Fruit fly (Drosophila melanogaster) whole organism, embryonic: ENCODE results near the gene Spec2.

Source experiments
- Aef1 ChIP-seq: fragments of 200-800 bp; sonication (Bioruptor generic); IDR thresholded peaks from 3 replicates; pipeline ENCODE4 v1.3.6; 2022; ENCODE audit warnings: missing biosample characterization, missing genetic modification characterization
- B-H1 ChIP-seq: fragments of 200-800 bp; sonication (Bioruptor generic); IDR thresholded peaks from 3 replicates; pipeline ENCODE4 v1.3.6; 2022; ENCODE audit warnings: missing biosample characterization, missing genetic modification characterization
- CG11093 ChIP-seq: fragments of 200-800 bp; sonication (Bioruptor generic); IDR thresholded peaks from 3 replicates; pipeline ENCODE4 v1.3.6; 2022; ENCODE audit warnings: missing biosample characterization, missing genetic modification characterization
- CG11695 ChIP-seq: fragments of 200-800 bp; sonication (Bioruptor generic); IDR thresholded peaks from 3 replicates; pipeline ENCODE4 v1.3.6; 2022; ENCODE audit warnings: missing biosample characterization, missing genetic modification characterization
- CG12391 ChIP-seq: fragments of 200-800 bp; sonication (Bioruptor generic); optimal IDR thresholded peaks from 3 replicates; lab custom pipeline; 2018; ENCODE audit warnings: missing biosample characterization, mild to moderate bottlenecking, missing genetic modification characterization, moderate library complexity
- CG12942 ChIP-seq: fragments of 200-800 bp; sonication (Bioruptor generic); optimal IDR thresholded peaks from 3 replicates; lab custom pipeline; 2016; ENCODE audit warnings: missing biosample characterization, missing genetic modification characterization
- CG14667 ChIP-seq: fragments of 200-800 bp; sonication (Bioruptor generic); IDR thresholded peaks from 2 replicates; pipeline ENCODE4 v1.3.6; 2022; ENCODE audit warnings: missing biosample characterization, missing genetic modification characterization
- CG14965 ChIP-seq: fragments of 200-800 bp; sonication (Bioruptor generic); optimal IDR thresholded peaks from 2 replicates; lab custom pipeline; 2016; ENCODE audit warnings: missing biosample characterization, missing genetic modification characterization, borderline replicate concordance
- CG16813 ChIP-seq: fragments of 200-800 bp; sonication (Bioruptor generic); IDR thresholded peaks from 3 replicates; pipeline ENCODE4 v1.3.6; 2022; ENCODE audit warnings: missing biosample characterization, missing genetic modification characterization; ENCODE audit not compliant: partially characterized antibody
- CG17361 ChIP-seq: fragments of 200-800 bp; sonication (Bioruptor generic); IDR thresholded peaks from 3 replicates; pipeline ENCODE4 v1.3.6; 2022; ENCODE audit warnings: missing biosample characterization, missing genetic modification characterization
- CG3163 ChIP-seq: fragments of 200-800 bp; sonication (Bioruptor generic); optimal IDR thresholded peaks from 3 replicates; lab custom pipeline; 2016; ENCODE audit warnings: missing biosample characterization, missing genetic modification characterization
- CG32532 ChIP-seq: fragments of 200-800 bp; sonication (Bioruptor generic); IDR thresholded peaks from 2 replicates; pipeline ENCODE4 v1.3.6; 2022; ENCODE audit warnings: missing biosample characterization, missing genetic modification characterization
- CG43689 ChIP-seq: fragments of 200-800 bp; sonication (Bioruptor generic); IDR thresholded peaks from 2 replicates; pipeline ENCODE4 v1.3.6; 2022; ENCODE audit warnings: missing biosample characterization, missing genetic modification characterization
- CG4730 ChIP-seq: fragments of 200-800 bp; sonication (Bioruptor generic); IDR thresholded peaks from 2 replicates; pipeline ENCODE4 v1.3.6; 2022; ENCODE audit warnings: missing biosample characterization, missing genetic modification characterization
- CG6175 ChIP-seq: fragments of 200-800 bp; sonication (Bioruptor generic); IDR thresholded peaks from 3 replicates; pipeline ENCODE4 v1.3.6; 2022; ENCODE audit warnings: missing biosample characterization, missing genetic modification characterization
- CG6654 ChIP-seq: fragments of 200-800 bp; sonication (Bioruptor generic); optimal IDR thresholded peaks from 2 replicates; lab custom pipeline; 2017; ENCODE audit warnings: missing biosample characterization, mild to moderate bottlenecking, missing genetic modification characterization
- Dek ChIP-seq: fragments of 200-800 bp; sonication (Bioruptor generic); optimal IDR thresholded peaks from 3 replicates; lab custom pipeline; 2019; ENCODE audit warnings: missing biosample characterization, mild to moderate bottlenecking, missing genetic modification characterization, moderate library complexity
- Dip2 ChIP-seq: fragments of 200-800 bp; sonication (Bioruptor generic); IDR thresholded peaks from 2 replicates; pipeline ENCODE4 v1.3.6; 2022; ENCODE audit warnings: missing biosample characterization, missing genetic modification characterization
- HHEX ChIP-seq: fragments of 200-800 bp; sonication (Bioruptor generic); optimal IDR thresholded peaks from 3 replicates; lab custom pipeline; 2017; ENCODE audit warnings: missing biosample characterization, mild to moderate bottlenecking, missing genetic modification characterization, missing genetic modification reagents
- Hr78 ChIP-seq, 2 experiments: fragments of 200-800 bp in 1 of 2; fragments of >200 bp in 1 of 2; sonication (Bioruptor generic) in 1 of 2; optimal IDR thresholded peaks; 2 replicates each; lab custom pipeline; 2017 to 2019; ENCODE audit warnings: missing biosample characterization in 2 of 2, missing genetic modification characterization in 2 of 2, mild to moderate bottlenecking in 1 of 2, moderate library complexity in 1 of 2
- Nf-YC ChIP-seq: fragments of 200-800 bp; optimal IDR thresholded peaks from 3 replicates; lab custom pipeline; 2019; ENCODE audit warnings: missing biosample characterization, mild to moderate bottlenecking, missing genetic modification characterization, moderate library complexity
- Opbp ChIP-seq: fragments of 200-800 bp; sonication (Bioruptor generic); IDR thresholded peaks from 3 replicates; pipeline ENCODE4 v1.3.6; 2022; ENCODE audit warnings: missing biosample characterization, missing genetic modification characterization; ENCODE audit not compliant: partially characterized antibody
- Sin3A ChIP-seq: fragments of >200 bp; optimal IDR thresholded peaks from 2 replicates; lab custom pipeline; 2018
- Sox102F ChIP-seq: fragments of 200-800 bp; sonication (Bioruptor generic); optimal IDR thresholded peaks from 2 replicates; lab custom pipeline; 2018; ENCODE audit warnings: missing biosample characterization, mild to moderate bottlenecking, missing genetic modification characterization, moderate library complexity
- YL-1 ChIP-seq: fragments of 200-800 bp; sonication (Bioruptor generic); optimal IDR thresholded peaks from 3 replicates; lab custom pipeline; 2017; ENCODE audit warnings: missing biosample characterization, mild to moderate bottlenecking, missing genetic modification characterization
- amos ChIP-seq: fragments of 200-800 bp; sonication (Bioruptor generic); IDR thresholded peaks from 2 replicates; pipeline ENCODE4 v1.3.6; 2022; ENCODE audit warnings: missing biosample characterization, missing genetic modification characterization; ENCODE audit not compliant: partially characterized antibody
- ato ChIP-seq: fragments of 200-800 bp; sonication (Bioruptor generic); IDR thresholded peaks from 2 replicates; pipeline ENCODE4 v1.3.6; 2022; ENCODE audit warnings: missing biosample characterization, missing genetic modification characterization; ENCODE audit not compliant: partially characterized antibody
- bbx ChIP-seq: fragments of 200-800 bp; sonication (Bioruptor generic); IDR thresholded peaks from 2 replicates; pipeline ENCODE4 v1.3.6; 2022; ENCODE audit warnings: missing biosample characterization, missing genetic modification characterization; ENCODE audit not compliant: partially characterized antibody
- bcd ChIP-seq: fragments of 200-800 bp; sonication (Bioruptor generic); optimal IDR thresholded peaks from 2 replicates; lab custom pipeline; 2017; ENCODE audit warnings: missing biosample characterization, mild to moderate bottlenecking, missing genetic modification characterization
- btn ChIP-seq: fragments of 200-800 bp; sonication (Bioruptor generic); optimal IDR thresholded peaks from 2 replicates; lab custom pipeline; 2016; ENCODE audit warnings: missing biosample characterization, missing genetic modification characterization
- cad ChIP-seq: fragments of >200 bp; optimal IDR thresholded peaks from 2 replicates; lab custom pipeline; 2017; ENCODE audit warnings: missing biosample characterization, missing genetic modification characterization
- dan ChIP-seq: fragments of 200-800 bp; sonication (Bioruptor generic); IDR thresholded peaks from 2 replicates; pipeline ENCODE4 v1.3.6; 2022; ENCODE audit warnings: missing biosample characterization, missing genetic modification characterization
- dysf ChIP-seq: fragments of 200-800 bp; sonication (Bioruptor generic); IDR thresholded peaks from 3 replicates; pipeline ENCODE4 v1.3.6; 2022; ENCODE audit warnings: missing biosample characterization, missing genetic modification characterization
- ken ChIP-seq: fragments of 200-800 bp; sonication (Bioruptor generic); IDR thresholded peaks from 3 replicates; pipeline ENCODE4 v1.3.6; 2022; ENCODE audit warnings: missing biosample characterization, missing genetic modification characterization
- kni ChIP-seq: fragments of 200-800 bp; sonication (Bioruptor generic); optimal IDR thresholded peaks from 3 replicates; lab custom pipeline; 2017; ENCODE audit warnings: mild to moderate bottlenecking, missing biosample characterization, missing genetic modification reagents, missing genetic modification characterization
- lab ChIP-seq: fragments of 200-800 bp; sonication (Bioruptor generic); optimal IDR thresholded peaks from 3 replicates; lab custom pipeline; 2017; ENCODE audit warnings: missing biosample characterization, missing genetic modification characterization, mild to moderate bottlenecking, moderate library complexity, missing genetic modification reagents
- lilli ChIP-seq: fragments of 200-800 bp; sonication (Bioruptor generic); optimal IDR thresholded peaks from 3 replicates; lab custom pipeline; 2016; ENCODE audit warnings: missing biosample characterization, missing genetic modification characterization
- nerfin-1 ChIP-seq: fragments of 200-800 bp; sonication (Bioruptor generic); optimal IDR thresholded peaks from 3 replicates; lab custom pipeline; 2019; ENCODE audit warnings: missing biosample characterization, mild to moderate bottlenecking, missing genetic modification characterization, moderate library complexity
- nmo ChIP-seq: fragments of 200-800 bp; sonication (Bioruptor generic); optimal IDR thresholded peaks from 2 replicates; lab custom pipeline; 2018; ENCODE audit warnings: missing biosample characterization, mild to moderate bottlenecking, missing genetic modification characterization, moderate library complexity
- onecut ChIP-seq: fragments of 200-800 bp; sonication (Bioruptor generic); IDR thresholded peaks from 2 replicates; pipeline ENCODE4 v1.3.6; 2022; ENCODE audit warnings: missing biosample characterization, missing genetic modification characterization
- org-1 ChIP-seq: fragments of 200-800 bp; sonication (Bioruptor generic); optimal IDR thresholded peaks from 2 replicates; lab custom pipeline; 2017; ENCODE audit warnings: missing biosample characterization, missing genetic modification characterization
- otp ChIP-seq: fragments of 200-800 bp; sonication (Bioruptor generic); IDR thresholded peaks from 3 replicates; pipeline ENCODE4, ENCODE4 v1.3.6; 2022; ENCODE audit warnings: missing biosample characterization, missing genetic modification characterization
- phol ChIP-seq: fragments of 200-800 bp; sonication (Bioruptor generic); optimal IDR thresholded peaks from 3 replicates; lab custom pipeline; 2018; ENCODE audit warnings: missing biosample characterization, mild to moderate bottlenecking, missing genetic modification characterization, moderate library complexity
- pnt ChIP-seq: fragments of 200-800 bp; sonication (Bioruptor generic); optimal IDR thresholded peaks from 3 replicates; lab custom pipeline; 2016; ENCODE audit warnings: missing biosample characterization, missing genetic modification characterization
- psq ChIP-seq: fragments of 200-800 bp; sonication (Bioruptor generic); optimal IDR thresholded peaks from 2 replicates; lab custom pipeline; 2017; ENCODE audit warnings: missing biosample characterization, missing genetic modification characterization
- sc ChIP-seq, 3 experiments: fragments of >200 bp in 2 of 3; fragments of 200-800 bp in 1 of 3; sonication (Bioruptor generic) in 1 of 3; optimal IDR thresholded peaks; 2 replicates in 2 of 3; 3 replicates in 1 of 3; lab custom pipeline; 2017; ENCODE audit warnings: mild to moderate bottlenecking in 1 of 3, missing biosample characterization in 1 of 3, missing genetic modification characterization in 1 of 3, missing genetic modification reagents in 1 of 3
- seq ChIP-seq: fragments of 200-800 bp; sonication (Bioruptor generic); IDR thresholded peaks from 2 replicates; pipeline ENCODE4 v1.3.6; 2022; ENCODE audit warnings: missing biosample characterization, missing genetic modification characterization
- sna ChIP-seq: fragments of 200-800 bp; sonication (Bioruptor generic); IDR thresholded peaks from 2 replicates; pipeline ENCODE4 v1.3.6; 2022; ENCODE audit warnings: missing biosample characterization, missing genetic modification characterization; ENCODE audit not compliant: partially characterized antibody
- vvl ChIP-seq: fragments of 200-800 bp; sonication (Bioruptor generic); IDR thresholded peaks from 2 replicates; pipeline ENCODE4 v1.3.6; 2022; ENCODE audit warnings: missing biosample characterization, missing genetic modification characterization
- zfh2 ChIP-seq: fragments of 200-800 bp; sonication (Bioruptor generic); optimal IDR thresholded peaks from 2 replicates; lab custom pipeline; 2016; ENCODE audit warnings: missing biosample characterization, missing genetic modification characterization

Gene Spec2

DNA sequence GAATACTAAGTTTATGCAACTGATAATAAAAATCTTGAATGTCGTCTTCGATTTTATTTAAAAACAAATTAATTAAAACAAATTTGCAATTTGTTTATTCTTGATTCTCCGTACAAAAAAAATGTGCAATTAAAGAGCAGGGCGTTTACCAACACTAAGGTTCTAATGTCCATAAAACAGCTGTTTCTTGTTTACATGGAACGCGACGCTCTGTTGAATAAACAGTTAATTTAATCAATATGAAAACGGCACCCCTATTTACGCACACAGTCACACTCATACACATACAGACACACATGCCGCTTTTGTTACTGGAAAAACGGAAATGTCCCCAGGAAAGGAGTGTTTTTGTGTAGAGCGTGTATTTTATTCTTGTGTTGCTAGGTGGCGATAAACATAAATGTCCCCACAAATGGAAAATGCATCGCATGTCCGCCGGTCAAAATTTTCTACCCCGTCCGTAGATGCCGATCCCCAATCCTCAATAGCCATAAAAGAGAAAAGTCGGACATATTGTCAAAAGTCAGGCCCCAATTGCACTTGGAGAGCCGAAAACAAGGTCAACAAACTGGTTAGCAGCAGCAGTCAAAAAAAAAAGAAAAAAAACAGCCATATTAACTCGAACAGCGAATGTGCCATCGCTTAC, 817 bp downstream of the Spec2 start (continued):
- TF ChIP-seq otp (GFP tag; lab: Robert Waterston, UW) (no peak), bbx (GFP tag; lab: Robert Waterston, UW) (no peak), CG12391 (tag; lab: Kevin White, UChicago) (peak; percentile 64), ato (GFP tag; lab: Robert Waterston, UW) (no peak), Hr78 (GFP tag; optimal IDR thresholded peaks at IDR 0.05; lab: Kevin White, UChicago) (no peak), CG14667 (GFP tag; lab: Robert Waterston, UW) (no peak), CG16813 (GFP tag; lab: Robert Waterston, UW) (no peak), CG12942 (peak; percentile 81), bcd (GFP tag; lab: Kevin White, UChicago) (peak; percentile 66), dan (GFP tag; lab: Robert Waterston, UW) (no peak), Nf-YC (peak; percentile 43), Aef1 (GFP tag; lab: Robert Waterston, UW) (no peak), CG11093 (GFP tag; lab: Robert Waterston, UW) (peak; percentile 56; the same call in 1 of the 3 replicates), CG43689 (GFP tag; lab: Robert Waterston, UW) (no peak), sc (optimal IDR thresholded peaks at IDR 0.05; lab: Kevin White, UChicago) (no peak), sc (GFP tag; optimal IDR thresholded peaks at IDR 0.05; lab: Kevin White, UChicago) (peak; percentile 76), cad (GFP tag; lab: Kevin White, UChicago) (no peak), CG6175 (GFP tag; lab: Robert Waterston, UW) (no peak), Sox102F (GFP tag; lab: Kevin White, UChicago) (peak; percentile 61), CG32532 (GFP tag; lab: Robert Waterston, UW) (no peak), Sin3A (lab: Kevin White, UChicago) (no peak), ken (GFP tag; lab: Robert Waterston, UW) (no peak), sna (GFP tag; lab: Robert Waterston, UW) (no peak), nmo (peak; percentile 41), CG3163 (GFP tag; lab: Kevin White, UChicago) (peak; percentile 64), seq (GFP tag; lab: Robert Waterston, UW) (no peak), onecut (peak; percentile 97), CG11695 (GFP tag; lab: Robert Waterston, UW) (no peak), Opbp (GFP tag; lab: Robert Waterston, UW) (no peak), org-1 (GFP tag; lab: Kevin White, UChicago) (peak; percentile 69), CG4730 (GFP tag; lab: Robert Waterston, UW) (no peak), B-H1 (no peak), CG6654 (GFP tag; lab: Kevin White, UChicago) (no peak), YL-1 (GFP tag; lab: Kevin White, UChicago) (peak; percentile 77), HHEX (peak; percentile 82), psq (GFP tag; lab: Kevin White, UChicago) (peak; percentile 66), pnt (GFP tag; lab: Kevin White, UChicago) (peak; percentile 48), dysf (GFP tag; lab: Robert Waterston, UW) (no peak), lab (GFP tag; lab: Kevin White, UChicago) (peak; percentile 92), amos (no peak), btn (GFP tag; lab: Kevin White, UChicago) (peak; percentile 62), zfh2 (GFP tag; lab: Kevin White, UChicago) (no peak), kni (GFP tag; lab: Kevin White, UChicago) (peak; percentile 96), phol (tag; lab: Kevin White, UChicago) (peak; percentile 57), Dek (tag; lab: Kevin White, UChicago) (peak; percentile 65), vvl (no peak), nerfin-1 (peak; percentile 87), CG14965 (GFP tag; lab: Kevin White, UChicago) (peak; percentile 45), CG17361 (GFP tag; lab: Robert Waterston, UW) (no peak), Dip2 (GFP tag; lab: Robert Waterston, UW) (no peak), lilli (peak; percentile 55)
